Fruit fly (Drosophila melanogaster): Measurements from ENCODE around the gene Rbsn-5.

Gene Rbsn-5

DNA sequence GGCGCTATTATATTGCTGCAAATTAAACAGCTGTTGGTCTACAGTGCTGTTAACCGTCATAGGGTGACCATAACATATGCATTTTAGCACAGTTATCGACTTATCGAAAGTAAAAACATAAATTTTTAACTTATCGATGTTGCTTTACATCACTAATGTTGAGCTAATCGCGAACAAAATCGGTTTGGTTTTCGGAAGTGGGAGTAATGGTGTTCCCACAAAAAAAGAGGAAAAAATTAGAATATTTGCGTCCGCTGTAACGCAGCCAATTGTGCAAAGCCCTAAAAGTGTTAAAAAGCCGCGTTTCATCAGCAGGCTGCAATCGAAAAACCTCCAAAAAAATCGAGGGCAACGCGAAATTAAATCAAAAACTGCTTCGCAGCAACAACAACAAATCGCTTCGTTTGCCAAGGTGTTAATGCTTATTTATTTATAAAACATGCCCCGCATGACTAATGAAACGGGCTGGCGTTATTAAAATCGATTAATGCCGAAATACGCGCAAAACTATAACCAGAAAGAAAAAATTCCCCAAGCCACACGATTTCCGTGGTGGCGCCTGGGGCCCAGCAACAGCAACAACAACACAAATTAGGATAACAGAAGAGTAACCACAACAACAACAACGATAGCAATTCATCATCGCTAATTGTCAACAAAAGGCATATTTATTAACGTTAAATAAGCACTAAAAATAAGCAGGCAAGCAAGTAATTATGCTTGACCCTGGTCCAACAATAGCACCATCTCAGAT, 32.6 kb upstream of the Rbsn-5 start, which contains the start of the genes CG12375 and CG8668 (continued):
- TF ChIP-seq gt (GFP tag; IDR thresholded peaks at IDR 0.05) (no peak), bcd (GFP tag; optimal IDR thresholded peaks at IDR 0.05) (no peak), CG3281 (GFP tag; optimal IDR thresholded peaks at IDR 0.05) (peak; percentile 13), stwl (tag; optimal IDR thresholded peaks at IDR 0.05) (peak; percentile 83), Pdp1 (GFP tag; optimal IDR thresholded peaks at IDR 0.05) (peak in 1 of 2 experiments; percentile 18), Ets97D (GFP tag; optimal IDR thresholded peaks at IDR 0.05) (peak; percentile 70), trem (tag; optimal IDR thresholded peaks at IDR 0.05) (peak; percentile 35), lbe (GFP tag; optimal IDR thresholded peaks at IDR 0.05) (peak; percentile 22), sd (tag; optimal IDR thresholded peaks at IDR 0.05) (no peak), CG3995 (GFP tag; optimal IDR thresholded peaks at IDR 0.05) (peak; percentile 8), CG2129 (GFP tag; IDR thresholded peaks at IDR 0.05; ENCODE audit: partially characterized antibody) (peak; percentile 36), Oli (tag; optimal IDR thresholded peaks at IDR 0.05) (no peak), CG12659 (GFP tag; optimal IDR thresholded peaks at IDR 0.05) (peak; percentile 62), CG8924 (tag; optimal IDR thresholded peaks at IDR 0.05) (peak; percentile 45), CG6765 (GFP tag; optimal IDR thresholded peaks at IDR 0.05) (peak; percentile 61), Sry-δ (GFP tag; optimal IDR thresholded peaks at IDR 0.05) (peak; percentile 92), Ets65A (GFP tag) (no peak), CG33213 (GFP tag; optimal IDR thresholded peaks at IDR 0.05) (peak; percentile 9), CG42726 (GFP tag; IDR thresholded peaks at IDR 0.05; ENCODE audit: partially characterized antibody) (peak; percentile 5; the same call in 1 of the 2 replicates), Optix (GFP tag; IDR thresholded peaks at IDR 0.05) (no peak), corto (GFP tag; optimal IDR thresholded peaks at IDR 0.05) (peak; percentile 48), jumu (GFP tag; optimal IDR thresholded peaks at IDR 0.05) (no peak), exex (tag; optimal IDR thresholded peaks at IDR 0.05) (peak; percentile 59), Dp (GFP tag; optimal IDR thresholded peaks at IDR 0.05) (peak; percentile 37), amos (GFP tag; IDR thresholded peaks at IDR 0.05; ENCODE audit: partially characterized antibody) (peak; percentile 85; the same call in 1 of the 2 replicates), nerfin-2 (GFP tag; IDR thresholded peaks at IDR 0.05; ENCODE audit: partially characterized antibody) (peak; percentile 64), Xrp1 (GFP tag; IDR thresholded peaks at IDR 0.05) (no peak), CG16779 (GFP tag; IDR thresholded peaks at IDR 0.05) (no peak), CG32767 (GFP tag; IDR thresholded peaks at IDR 0.05) (no peak), Hey (tag; optimal IDR thresholded peaks at IDR 0.05) (no peak), ato (GFP tag; IDR thresholded peaks at IDR 0.05; ENCODE audit: partially characterized antibody) (peak; percentile 79), Dll (GFP tag; IDR thresholded peaks at IDR 0.05; ENCODE audit: partially characterized antibody) (peak; percentile 80), CG14014 (GFP tag; IDR thresholded peaks at IDR 0.05) (0 out of 2 replicates have a peak, but pooled peaks have one; percentile 6), MESR4 (GFP tag; optimal IDR thresholded peaks at IDR 0.05) (peak; percentile 73), CG13287 (GFP tag; IDR thresholded peaks at IDR 0.05; ENCODE audit: partially characterized antibody) (peak; percentile 87), Fer1 (GFP tag; optimal IDR thresholded peaks at IDR 0.05) (peak; percentile 5), CG34422 (GFP tag; IDR thresholded peaks at IDR 0.05) (peak; percentile 24; the same call in 1 of the 3 replicates), vvl (GFP tag; IDR thresholded peaks at IDR 0.05) (peak; percentile 59; the same call in 1 of the 2 replicates), CG17802 (tag; optimal IDR thresholded peaks at IDR 0.05) (no peak), row (GFP tag; IDR thresholded peaks at IDR 0.05) (peak; percentile 24; the same call in 1 of the 3 replicates), nmo (GFP tag; optimal IDR thresholded peaks at IDR 0.05) (peak; percentile 3), CG31365 (tag; optimal IDR thresholded peaks at IDR 0.05) (no peak), chm (GFP tag; IDR thresholded peaks at IDR 0.05) (peak; percentile 12; the same call in 1 of the 2 replicates), inv (GFP tag; IDR thresholded peaks at IDR 0.05; ENCODE audit: partially characterized antibody) (peak; percentile 51), hbn (GFP tag; IDR thresholded peaks at IDR 0.05; ENCODE audit: partially characterized antibody) (peak; percentile 80), CG6254 (GFP tag; optimal IDR thresholded peaks at IDR 0.05) (peak; percentile 12), hb (GFP tag; IDR thresholded peaks at IDR 0.05; ENCODE audit: partially characterized antibody) (peak; percentile 76; the same call in 2 of the 3 replicates)

Data from whole organism, embryonic.